Worm (Caenorhabditis elegans) whole organism, mixed stage, embryonic: Measurements from ENCODE around the gene K02E10.6.

ENCODE experiments used
- ceh-39 ChIP-seq: fragments of 150-350 bp; optimal IDR thresholded peaks from 2 replicates; lab custom pipeline; 2014; ENCODE audit warnings: missing biosample characterization, missing genetic modification characterization
- nhr-28 ChIP-seq: fragments of 150-350 bp; optimal IDR thresholded peaks from 2 replicates; lab custom pipeline; 2014; ENCODE audit warnings: missing biosample characterization, missing genetic modification characterization

DNA sequence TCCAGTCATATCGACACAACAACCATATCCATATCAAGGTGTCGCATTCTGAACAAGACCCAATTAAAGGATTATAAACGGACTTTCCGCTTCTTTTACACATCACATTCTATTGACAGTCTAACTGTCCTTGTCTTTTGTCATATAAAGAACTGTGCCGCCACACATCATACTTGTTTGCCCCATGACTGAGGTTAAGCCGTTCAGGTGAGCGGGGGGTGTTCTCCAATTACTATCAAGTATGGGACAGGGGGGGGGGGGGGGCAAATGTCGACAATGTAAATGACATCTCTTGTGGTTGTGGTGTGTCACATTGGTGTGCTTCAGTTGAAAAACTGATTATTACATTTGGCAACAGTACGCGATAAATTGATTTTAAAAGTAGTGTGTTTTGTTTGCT lies 48.8 kb downstream of the K02E10.6 start:
- no peak for TF ChIP-seq ceh-39 (tag; lab: Kevin White, UChicago)
- no peak for TF ChIP-seq nhr-28 (tag; lab: Kevin White, UChicago)
